Fruit fly (Drosophila melanogaster) whole organism: ENCODE results near the gene prg.

Source experiments
- CG8478 ChIP-seq: fragments of >200 bp; optimal IDR thresholded peaks from 2 replicates; lab custom pipeline; 2018; ENCODE audit warnings: inconsistent platforms
- Dll ChIP-seq: fragments of >200 bp; optimal IDR thresholded peaks from 2 replicates; lab custom pipeline; 2017
- EcR ChIP-seq, 2 experiments: fragments of >200 bp; optimal IDR thresholded peaks; 2 replicates each; lab custom pipeline; 2017; ENCODE audit warnings: missing biosample characterization in 2 of 2, missing genetic modification characterization in 2 of 2, missing genetic modification reagents in 2 of 2
- pan ChIP-seq: fragments of >200 bp; optimal IDR thresholded peaks from 2 replicates; lab custom pipeline; 2017
- psq ChIP-seq: fragments of >200 bp; optimal IDR thresholded peaks from 2 replicates; lab custom pipeline; 2017

DNA sequence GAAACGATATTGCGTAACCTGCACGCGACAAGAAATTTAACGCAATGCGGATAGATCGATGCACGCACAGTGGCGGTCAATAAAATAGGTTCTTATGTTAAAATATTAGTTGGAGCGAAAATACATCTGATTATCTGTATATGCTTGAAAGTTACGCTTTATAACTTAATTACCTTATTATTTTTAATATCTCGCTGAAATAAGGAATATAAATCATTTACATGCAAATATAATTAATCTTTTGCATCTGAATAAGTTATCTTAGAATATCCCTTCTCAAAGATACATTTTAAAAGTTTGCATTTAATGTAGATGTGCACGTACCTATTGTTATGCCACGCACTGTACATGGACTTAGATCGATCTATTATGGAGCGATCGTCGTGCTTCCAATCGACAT is 7.4 kb downstream of the prg start:
- TF ChIP-seq Dll (lab: Kevin White, UChicago) (no peak), psq (lab: Kevin White, UChicago) (no peak), CG8478 (lab: Kevin White, UChicago) (no peak), pan (lab: Kevin White, UChicago) (no peak), EcR (GFP tag; optimal IDR thresholded peaks at IDR 0.05; lab: Kevin White, UChicago) (no peak)
